Worm (Caenorhabditis elegans): Measurements from ENCODE around the gene H12I13.1.

DNA sequence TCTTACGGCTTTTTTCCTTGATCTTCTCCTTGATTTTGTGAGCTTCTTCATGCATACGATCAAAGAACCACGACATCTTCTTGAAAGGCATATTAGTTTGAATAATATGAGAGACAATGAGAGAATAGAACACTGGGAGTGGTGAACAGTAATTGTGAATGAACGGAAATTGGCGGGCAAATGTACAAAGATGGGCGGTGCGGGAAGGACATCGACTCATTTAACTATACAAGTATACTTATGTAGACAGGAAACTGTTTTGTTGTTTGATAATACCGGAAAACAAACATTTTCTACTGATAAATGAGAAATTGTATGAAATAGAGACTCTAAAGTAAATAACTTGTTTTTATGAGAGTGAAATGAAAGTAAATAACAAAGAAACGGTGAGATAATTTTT, 21.9 kb downstream of the H12I13.1 start, which contains the start of gene R12C12.5:
- TF ChIP-seq nhr-179 (tag; optimal IDR thresholded peaks at IDR 0.05) (no peak), snpc-1.3 (tag; optimal IDR thresholded peaks at IDR 0.05; ENCODE audit: insufficient read depth) (no peak), atf-7 (tag; optimal IDR thresholded peaks at IDR 0.05) (no peak), pha-4 (tag; optimal IDR thresholded peaks at IDR 0.05) (no peak), xnd-1 (tag; optimal IDR thresholded peaks at IDR 0.05) (no peak), B0035.1 (tag; optimal IDR thresholded peaks at IDR 0.05) (no peak), cebp-1 (GFP tag; IDR thresholded peaks at IDR 0.05) (no peak), cebp-1 (tag; optimal IDR thresholded peaks at IDR 0.05) (no peak), unc-62 (GFP tag; optimal IDR thresholded peaks at IDR 0.05) (no peak), rec-8 (tag; optimal IDR thresholded peaks at IDR 0.05) (no peak)

Measured in whole organism, young adult.